Fruit fly (Drosophila melanogaster) whole organism, adult: Measurements from ENCODE around the gene CG15027.

ENCODE experiments used
- CG11617 ChIP-seq: fragments of 200-800 bp; sonication (Bioruptor generic); optimal IDR thresholded peaks from 2 replicates; lab custom pipeline; 2017; ENCODE audit warnings: mild to moderate bottlenecking, missing biosample characterization, missing genetic modification reagents, missing genetic modification characterization
- CG12768 ChIP-seq: fragments of 200-800 bp; sonication (Bioruptor generic); optimal IDR thresholded peaks from 2 replicates; lab custom pipeline; 2017; ENCODE audit warnings: missing biosample characterization, missing genetic modification characterization, mild to moderate bottlenecking, moderate library complexity, missing genetic modification reagents
- CG14711 ChIP-seq: fragments of 200-800 bp; sonication (Bioruptor generic); optimal IDR thresholded peaks from 2 replicates; lab custom pipeline; 2018; ENCODE audit warnings: missing biosample characterization, mild to moderate bottlenecking, missing genetic modification characterization, moderate library complexity
- CG1620 ChIP-seq: fragments of 200-800 bp; sonication (Bioruptor generic); optimal IDR thresholded peaks from 2 replicates; lab custom pipeline; 2016; ENCODE audit warnings: missing biosample characterization, missing genetic modification characterization
- CG33017 ChIP-seq: fragments of 200-800 bp; sonication (Bioruptor generic); optimal IDR thresholded peaks from 2 replicates; lab custom pipeline; 2018; ENCODE audit warnings: missing biosample characterization, mild to moderate bottlenecking, missing genetic modification characterization, moderate library complexity
- CG5204 ChIP-seq: fragments of 200-800 bp; sonication (Bioruptor generic); optimal IDR thresholded peaks from 2 replicates; lab custom pipeline; 2016; ENCODE audit warnings: missing biosample characterization, missing genetic modification characterization
- CG7045 ChIP-seq: fragments of 200-800 bp; sonication (Bioruptor generic); optimal IDR thresholded peaks from 2 replicates; lab custom pipeline; 2017; ENCODE audit warnings: missing biosample characterization, mild to moderate bottlenecking, missing genetic modification characterization
- CG7101 ChIP-seq: fragments of 200-800 bp; sonication (Bioruptor generic); optimal IDR thresholded peaks from 2 replicates; lab custom pipeline; 2018; ENCODE audit warnings: missing biosample characterization, mild to moderate bottlenecking, missing genetic modification characterization, moderate library complexity
- Clk ChIP-seq: fragments of 200-800 bp; sonication (Bioruptor generic); optimal IDR thresholded peaks from 2 replicates; lab custom pipeline; 2017; ENCODE audit warnings: missing biosample characterization, missing genetic modification characterization
- Crg-1 ChIP-seq: fragments of 200-800 bp; sonication (Bioruptor generic); optimal IDR thresholded peaks from 2 replicates; lab custom pipeline; 2016; ENCODE audit warnings: missing biosample characterization, missing genetic modification characterization
- Hr96 ChIP-seq: fragments of 200-800 bp; sonication (Bioruptor generic); optimal IDR thresholded peaks from 2 replicates; lab custom pipeline; 2016; ENCODE audit warnings: missing biosample characterization, missing genetic modification characterization
- Mnt ChIP-seq: fragments of 200-800 bp; sonication (Bioruptor generic); optimal IDR thresholded peaks from 2 replicates; lab custom pipeline; 2016; ENCODE audit warnings: missing biosample characterization, mild to moderate bottlenecking, missing genetic modification characterization
- bab1 ChIP-seq: fragments of 200-800 bp; sonication (Bioruptor generic); optimal IDR thresholded peaks from 3 replicates; lab custom pipeline; 2019; ENCODE audit warnings: missing biosample characterization, mild to moderate bottlenecking, missing genetic modification characterization, moderate library complexity
- cic ChIP-seq: fragments of 200-800 bp; sonication (Bioruptor generic); optimal IDR thresholded peaks from 2 replicates; lab custom pipeline; 2017; ENCODE audit warnings: missing biosample characterization, mild to moderate bottlenecking, missing genetic modification characterization, moderate library complexity
- cnc ChIP-seq, 2 experiments: fragments of >200 bp; optimal IDR thresholded peaks; 2 replicates each; lab custom pipeline; 2017
- kay ChIP-seq: fragments of 200-800 bp; sonication (Bioruptor generic); peaks from one replicate; lab custom pipeline; 2016; ENCODE audit warnings: missing biosample characterization, missing genetic modification characterization, borderline replicate concordance
- ovo ChIP-seq: fragments of 200-800 bp; sonication (Bioruptor generic); optimal IDR thresholded peaks from 2 replicates; lab custom pipeline; 2016; ENCODE audit warnings: missing biosample characterization, missing genetic modification characterization
- pad ChIP-seq: fragments of 200-800 bp; sonication (Bioruptor generic); optimal IDR thresholded peaks from 3 replicates; lab custom pipeline; 2017; ENCODE audit warnings: missing biosample characterization, missing genetic modification characterization, mild to moderate bottlenecking, moderate library complexity, missing genetic modification reagents
- tj ChIP-seq: fragments of 200-800 bp; sonication (Bioruptor generic); optimal IDR thresholded peaks from 3 replicates; lab custom pipeline; 2017; ENCODE audit warnings: missing biosample characterization, mild to moderate bottlenecking, missing genetic modification characterization, moderate library complexity
- toe ChIP-seq: fragments of 200-800 bp; sonication (Bioruptor generic); optimal IDR thresholded peaks from 2 replicates; lab custom pipeline; 2016; ENCODE audit warnings: missing biosample characterization, missing genetic modification characterization

The CG15027 gene

dm6 chrX:15084580-15085138 lies 968 bp downstream of the CG15027 start, which contains the start of gene Cox17:
Gene Cox17, minus strand, starts transcription at chrX:15084699.
- no peak for TF ChIP-seq cnc (optimal IDR thresholded peaks at IDR 0.05; lab: Kevin White, UChicago)
- peak; percentile 75 for TF ChIP-seq toe (GFP tag; lab: Kevin White, UChicago)
- TF ChIP-seq CG12768 (GFP tag; lab: Kevin White, UChicago) = peak; percentile 67
- TF ChIP-seq CG7045 = peak; percentile 50
- peak; percentile 79 for TF ChIP-seq CG5204 (GFP tag; lab: Kevin White, UChicago)
- peak; percentile 93 for TF ChIP-seq kay (GFP tag; lab: Kevin White, UChicago)
- TF ChIP-seq CG1620 = peak; percentile 80
- TF ChIP-seq ovo (GFP tag; lab: Kevin White, UChicago) = peak; percentile 85
- peak; percentile 27 for TF ChIP-seq CG33017 (tag; lab: Kevin White, UChicago)
- TF ChIP-seq tj (GFP tag; lab: Kevin White, UChicago) = peak; percentile 68
- peak; percentile 92 for TF ChIP-seq CG11617 (GFP tag; lab: Kevin White, UChicago)
- peak; percentile 94 for TF ChIP-seq Mnt (GFP tag; lab: Kevin White, UChicago)
- TF ChIP-seq cic (GFP tag; lab: Kevin White, UChicago) = no peak
- TF ChIP-seq Crg-1 = peak; percentile 81
- peak; percentile 84 for TF ChIP-seq CG7101 (tag; lab: Kevin White, UChicago)
- peak; percentile 80 for TF ChIP-seq pad (GFP tag; lab: Kevin White, UChicago)
- TF ChIP-seq CG14711 (tag; lab: Kevin White, UChicago) = peak; percentile 97
- peak; percentile 84 for TF ChIP-seq Hr96 (GFP tag; lab: Kevin White, UChicago)
- TF ChIP-seq bab1 = peak; percentile 85
- TF ChIP-seq Clk (GFP tag; lab: Kevin White, UChicago) = peak; percentile 43

DNA sequence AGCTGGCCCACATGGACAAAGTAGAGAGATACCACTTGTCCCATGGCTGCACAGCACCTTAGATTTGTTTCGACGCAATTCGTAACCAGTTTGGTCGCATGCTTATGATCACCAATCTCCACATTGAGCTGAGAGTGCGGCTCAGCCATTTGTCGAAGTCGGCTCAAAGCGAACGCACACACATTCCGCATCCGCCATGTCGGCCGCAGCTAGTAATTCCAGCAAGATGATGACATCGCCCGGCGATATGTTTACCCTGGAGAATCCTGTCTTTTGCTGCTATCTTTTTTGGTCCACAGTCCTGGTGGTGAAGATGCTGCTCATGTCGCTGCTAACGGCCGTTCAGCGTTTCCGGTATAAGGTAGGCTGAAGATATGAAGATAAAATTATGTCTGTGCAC lies 2.9 kb downstream of the CG15027 start, which contains the start of gene CG33178:
Gene CG33178 (plus strand): TSS at position 147 of the 400 bp plus-strand sequence.
- TF ChIP-seq bab1 (no peak), toe (GFP tag; lab: Kevin White, UChicago) (no peak), tj (GFP tag; lab: Kevin White, UChicago) (no peak), cnc (optimal IDR thresholded peaks at IDR 0.05; lab: Kevin White, UChicago) (no peak), kay (GFP tag; lab: Kevin White, UChicago) (no peak), CG11617 (GFP tag; lab: Kevin White, UChicago) (no peak), Crg-1 (no peak), cic (GFP tag; lab: Kevin White, UChicago) (no peak), CG7045 (no peak), ovo (GFP tag; lab: Kevin White, UChicago) (no peak), CG14711 (tag; lab: Kevin White, UChicago) (no peak), pad (GFP tag; lab: Kevin White, UChicago) (no peak), CG1620 (no peak), Hr96 (GFP tag; lab: Kevin White, UChicago) (no peak), Mnt (GFP tag; lab: Kevin White, UChicago) (no peak), CG33017 (tag; lab: Kevin White, UChicago) (no peak), CG12768 (GFP tag; lab: Kevin White, UChicago) (no peak)

DNA sequence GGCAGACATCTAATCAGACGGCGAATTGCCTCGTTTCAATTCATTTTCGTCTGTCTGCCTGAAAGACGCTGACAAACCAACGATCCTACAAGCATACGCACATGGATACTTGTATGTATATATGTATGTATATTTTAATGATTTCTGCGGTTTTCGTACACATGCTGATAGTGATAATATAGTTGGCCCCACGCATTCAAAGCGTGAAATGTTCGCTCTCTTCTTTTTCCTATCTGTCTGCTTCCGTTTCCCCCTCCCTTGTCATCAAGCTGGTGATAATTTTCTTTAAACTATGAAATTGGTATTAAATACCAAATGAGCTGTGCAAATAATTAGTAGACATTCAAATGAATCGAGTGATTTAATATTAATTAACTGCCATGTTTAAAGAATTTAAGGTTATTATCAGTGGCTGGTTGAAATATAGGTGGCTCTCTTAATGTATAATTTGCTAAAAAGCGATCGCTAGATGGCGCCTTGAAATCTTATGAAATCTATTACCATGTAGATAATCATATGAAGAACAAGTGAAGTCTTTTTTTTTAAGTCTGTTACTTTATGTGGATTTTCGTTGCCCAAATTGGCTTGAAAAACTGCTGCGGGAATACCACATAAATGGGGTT lies 4.7 kb downstream of the CG15027 start, which contains the start of gene CG33177:
Gene CG33177 (plus strand): TSS at position 588 of the 623 bp plus-strand sequence.
- peak; percentile 28 for TF ChIP-seq Mnt (GFP tag; lab: Kevin White, UChicago)
- no peak for TF ChIP-seq Hr96 (GFP tag; lab: Kevin White, UChicago)
- TF ChIP-seq tj (GFP tag; lab: Kevin White, UChicago) = peak; percentile 15
- peak; percentile 17 for TF ChIP-seq toe (GFP tag; lab: Kevin White, UChicago)
- TF ChIP-seq CG1620 = peak; percentile 33
- TF ChIP-seq CG7101 (tag; lab: Kevin White, UChicago) = peak; percentile 17
- TF ChIP-seq pad (GFP tag; lab: Kevin White, UChicago) = peak; percentile 39
- TF ChIP-seq bab1 = peak; percentile 62
- TF ChIP-seq CG7045 = no peak

- no peak for TF ChIP-seq toe (GFP tag; lab: Kevin White, UChicago)
- TF ChIP-seq Hr96 (GFP tag; lab: Kevin White, UChicago) = peak; percentile 21
- TF ChIP-seq cic (GFP tag; lab: Kevin White, UChicago) = no peak
- peak; percentile 60 for TF ChIP-seq CG12768 (GFP tag; lab: Kevin White, UChicago)
- TF ChIP-seq Crg-1 = no peak
- TF ChIP-seq ovo (GFP tag; lab: Kevin White, UChicago) = no peak
- no peak for TF ChIP-seq Clk (GFP tag; lab: Kevin White, UChicago)
Measured at dm6 chrX:15079945-15080344, 5.7 kb downstream of the CG15027 start.

dm6 chrX:15079163-15079809 lies 6.3 kb downstream of the CG15027 start:
- peak; percentile 61 for TF ChIP-seq CG12768 (GFP tag; lab: Kevin White, UChicago)
- peak; percentile 95 for TF ChIP-seq kay (GFP tag; lab: Kevin White, UChicago)
- no peak for TF ChIP-seq CG33017 (tag; lab: Kevin White, UChicago)
- TF ChIP-seq toe (GFP tag; lab: Kevin White, UChicago) = peak; percentile 14
- TF ChIP-seq cic (GFP tag; lab: Kevin White, UChicago) = peak; percentile 84
